Worm (Caenorhabditis elegans) whole organism, early embryonic: Measurements from ENCODE around the gene inx-18.

Source experiments
- B0310.2 ChIP-seq: sonication (generic microtip); optimal IDR thresholded peaks from 2 replicates; lab custom pipeline; 2016; ENCODE audit warnings: mild to moderate bottlenecking, missing genetic modification characterization, missing compliant biosample characterization
- aly-1 ChIP-seq: sonication (generic microtip); optimal IDR thresholded peaks from 2 replicates; lab custom pipeline; 2016; ENCODE audit warnings: missing genetic modification characterization, missing compliant biosample characterization
- ama-1 ChIP-seq: fragments of 150-350 bp; optimal IDR thresholded peaks from 2 replicates; lab custom pipeline; 2014
- ceh-13 ChIP-seq: fragments of 200-800 bp; sonication (Bioruptor generic); optimal IDR thresholded peaks from 2 replicates; lab custom pipeline; 2018; ENCODE audit warnings: mild to moderate bottlenecking, missing genetic modification characterization, missing compliant biosample characterization
- ceh-36 ChIP-seq: sonication (generic microtip); optimal IDR thresholded peaks from 2 replicates; lab custom pipeline; 2016; ENCODE audit warnings: missing genetic modification characterization, inconsistent platforms, missing compliant biosample characterization
- ets-7 ChIP-seq: sonication (generic microtip); optimal IDR thresholded peaks from 2 replicates; lab custom pipeline; 2016; ENCODE audit warnings: missing genotype, missing genetic modification characterization, missing compliant biosample characterization
- flt-1 ChIP-seq: fragments of 200-800 bp; sonication (Bioruptor generic); IDR thresholded peaks from 2 replicates; pipeline ENCODE4 v1.3.6; 2022; ENCODE audit warnings: missing genetic modification characterization, missing compliant biosample characterization
- hmg-4 ChIP-seq: fragments of 200-800 bp; sonication (Bioruptor generic); optimal IDR thresholded peaks from 2 replicates; lab custom pipeline; 2018; ENCODE audit warnings: mild to moderate bottlenecking, missing genetic modification characterization, missing compliant biosample characterization
- hnd-1 ChIP-seq: sonication (generic microtip); optimal IDR thresholded peaks from 2 replicates; lab custom pipeline; 2016; ENCODE audit warnings: missing genetic modification characterization, missing compliant biosample characterization
- scrt-1 ChIP-seq: fragments of 200-800 bp; sonication (Bioruptor generic); IDR thresholded peaks from 2 replicates; pipeline ENCODE4 v1.3.6; 2022; ENCODE audit warnings: missing genetic modification characterization, missing compliant biosample characterization
- sea-1 ChIP-seq: fragments of 200-800 bp; sonication (Bioruptor generic); conservative IDR thresholded peaks from 2 replicates; pipeline ENCODE4 v1.3.6; 2022; ENCODE audit warnings: missing genetic modification characterization, missing compliant biosample characterization
- tbx-11 ChIP-seq: fragments of 200-800 bp; sonication (Bioruptor generic); IDR thresholded peaks from 2 replicates; pipeline ENCODE4 v1.3.6; 2022; ENCODE audit warnings: missing genetic modification characterization, missing compliant biosample characterization
- tbx-37 ChIP-seq: fragments of 200-800 bp; sonication (Bioruptor generic); conservative IDR thresholded peaks from 2 replicates; pipeline ENCODE4 v1.3.6; 2022; ENCODE audit warnings: missing genetic modification reagents, missing genetic modification characterization, missing compliant biosample characterization

ce11 chrIV:606055-606454 lies at the start of gene inx-18:
- TF ChIP-seq tbx-37 (GFP tag; lab: Robert Waterston, UW) (no peak), sea-1 (GFP tag; lab: Robert Waterston, UW) (no peak), hnd-1 (tag; lab: Kevin White, UChicago) (no peak), flt-1 (GFP tag; lab: Robert Waterston, UW) (no peak), ama-1 (no peak), aly-1 (tag; lab: Kevin White, UChicago) (no peak), B0310.2 (tag; lab: Kevin White, UChicago) (no peak), ets-7 (tag; lab: Kevin White, UChicago) (no peak), hmg-4 (GFP tag; lab: Kevin White, UChicago) (no peak), ceh-13 (GFP tag; lab: Kevin White, UChicago) (no peak), tbx-11 (GFP tag; lab: Robert Waterston, UW) (no peak), scrt-1 (GFP tag; lab: Robert Waterston, UW) (no peak), ceh-36 (tag; lab: Kevin White, UChicago) (no peak)
